Worm (Caenorhabditis elegans) whole organism, mixed stage, embryonic: Measurements from ENCODE around the gene F21C10.6.

ENCODE experiments used
- bed-3 ChIP-seq: fragments of 200-800 bp; sonication (Bioruptor generic); optimal IDR thresholded peaks from 3 replicates; lab custom pipeline; 2018; ENCODE audit warnings: mild to moderate bottlenecking, missing genetic modification characterization, moderate library complexity, missing compliant biosample characterization
- blmp-1 ChIP-seq: fragments of 150-350 bp; optimal IDR thresholded peaks from 2 replicates; lab custom pipeline; 2014; ENCODE audit warnings: missing biosample characterization, missing genetic modification characterization
- ceh-39 ChIP-seq: fragments of 150-350 bp; optimal IDR thresholded peaks from 2 replicates; lab custom pipeline; 2014; ENCODE audit warnings: missing biosample characterization, missing genetic modification characterization
- ceh-43 ChIP-seq: fragments of 200-800 bp; sonication (Bioruptor generic); optimal IDR thresholded peaks from 2 replicates; lab custom pipeline; 2018; ENCODE audit warnings: mild to moderate bottlenecking, missing genetic modification characterization, moderate library complexity, missing compliant biosample characterization
- cnd-1 ChIP-seq: fragments of 200-800 bp; sonication (Bioruptor generic); optimal IDR thresholded peaks from 2 replicates; lab custom pipeline; 2018; ENCODE audit warnings: mild to moderate bottlenecking, missing genetic modification characterization, missing compliant biosample characterization
- elt-3 ChIP-seq: fragments of 150-350 bp; optimal IDR thresholded peaks from 2 replicates; lab custom pipeline; 2014; ENCODE audit warnings: missing biosample characterization, missing genetic modification characterization
- flh-1 ChIP-seq: fragments of 200-800 bp; sonication (Bioruptor generic); optimal IDR thresholded peaks from 2 replicates; lab custom pipeline; 2018; ENCODE audit warnings: mild to moderate bottlenecking, missing genetic modification characterization, moderate library complexity, missing compliant biosample characterization
- ham-2 ChIP-seq: fragments of 200-800 bp; sonication (Bioruptor generic); optimal IDR thresholded peaks from 2 replicates; lab custom pipeline; 2018; ENCODE audit warnings: mild to moderate bottlenecking, missing genetic modification characterization, missing compliant biosample characterization
- hlh-1 ChIP-seq: fragments of 150-350 bp; optimal IDR thresholded peaks from 2 replicates; lab custom pipeline; 2014; ENCODE audit warnings: missing biosample characterization, missing genetic modification reagents, missing genetic modification characterization
- lin-13 ChIP-seq: fragments of 150-350 bp; optimal IDR thresholded peaks from 2 replicates; lab custom pipeline; 2014; ENCODE audit warnings: missing biosample characterization, missing genetic modification characterization
- lin-32 ChIP-seq: fragments of 200-800 bp; sonication (Bioruptor generic); optimal IDR thresholded peaks from 2 replicates; lab custom pipeline; 2018; ENCODE audit warnings: mild to moderate bottlenecking, missing genetic modification characterization, missing compliant biosample characterization
- lsy-2 ChIP-seq: fragments of 150-350 bp; optimal IDR thresholded peaks from 2 replicates; lab custom pipeline; 2014; ENCODE audit warnings: missing biosample characterization, missing genetic modification characterization
- mep-1 ChIP-seq: fragments of 150-350 bp; optimal IDR thresholded peaks from 2 replicates; lab custom pipeline; 2017; ENCODE audit warnings: missing biosample characterization, missing genetic modification reagents, missing genetic modification characterization, inconsistent platforms
- mls-2 ChIP-seq: sonication (generic microtip); optimal IDR thresholded peaks from 2 replicates; lab custom pipeline; 2016; ENCODE audit warnings: mild to moderate bottlenecking, missing genetic modification characterization, moderate library complexity, missing compliant biosample characterization
- nhr-12 ChIP-seq: fragments of 150-350 bp; optimal IDR thresholded peaks from 2 replicates; lab custom pipeline; 2014; ENCODE audit warnings: missing biosample characterization, missing genetic modification characterization
- nhr-2 ChIP-seq: fragments of 150-350 bp; optimal IDR thresholded peaks from 2 replicates; lab custom pipeline; 2014; ENCODE audit warnings: missing biosample characterization, missing genetic modification characterization
- nhr-237 ChIP-seq: fragments of 150-350 bp; optimal IDR thresholded peaks from 2 replicates; lab custom pipeline; 2014; ENCODE audit warnings: missing biosample characterization, missing genetic modification characterization
- nhr-28 ChIP-seq: fragments of 150-350 bp; optimal IDR thresholded peaks from 2 replicates; lab custom pipeline; 2014; ENCODE audit warnings: missing biosample characterization, missing genetic modification characterization
- nhr-76 ChIP-seq: sonication (generic microtip); optimal IDR thresholded peaks from 2 replicates; lab custom pipeline; 2017; ENCODE audit warnings: missing biosample characterization, missing genetic modification characterization
- pha-4 ChIP-seq: fragments of 150-350 bp; optimal IDR thresholded peaks from 2 replicates; lab custom pipeline; 2018; ENCODE audit warnings: missing biosample characterization, missing genetic modification reagents, missing genetic modification characterization
- sem-2 ChIP-seq: fragments of 200-800 bp; sonication (Bioruptor generic); optimal IDR thresholded peaks from 2 replicates; lab custom pipeline; 2018; ENCODE audit warnings: mild to moderate bottlenecking, missing genetic modification characterization, missing compliant biosample characterization
- snpc-4 ChIP-seq: fragments of 150-350 bp; optimal IDR thresholded peaks from 2 replicates; lab custom pipeline; 2014; ENCODE audit warnings: missing biosample characterization, missing genetic modification characterization
- sptf-1 ChIP-seq: sonication (generic microtip); optimal IDR thresholded peaks from 2 replicates; lab custom pipeline; 2017; ENCODE audit warnings: mild to moderate bottlenecking, missing genetic modification characterization, moderate library complexity, missing compliant biosample characterization
- unc-120 ChIP-seq: sonication (generic microtip); optimal IDR thresholded peaks from 2 replicates; lab custom pipeline; 2017; ENCODE audit warnings: missing genetic modification characterization, missing compliant biosample characterization; ENCODE audit not compliant: poor library complexity, severe bottlenecking
- unc-39 ChIP-seq: fragments of 150-350 bp; optimal IDR thresholded peaks from 2 replicates; lab custom pipeline; 2014; ENCODE audit warnings: missing biosample characterization, missing genetic modification characterization
- unc-62 ChIP-seq: fragments of 150-350 bp; optimal IDR thresholded peaks from 2 replicates; lab custom pipeline; 2014; ENCODE audit warnings: missing biosample characterization, missing genetic modification reagents, missing genetic modification characterization
- zip-8 ChIP-seq: fragments of 150-350 bp; optimal IDR thresholded peaks from 2 replicates; lab custom pipeline; 2014; ENCODE audit warnings: missing biosample characterization, missing genetic modification characterization
- ztf-11 ChIP-seq: fragments of 150-350 bp; optimal IDR thresholded peaks from 2 replicates; lab custom pipeline; 2014; ENCODE audit warnings: missing biosample characterization, missing genetic modification characterization

The F21C10.6 gene

ce11 chrV:9162118-9162729, 37.9 kb downstream of the F21C10.6 start:
- no peak for TF ChIP-seq mep-1 (tag; lab: Kevin White, UChicago)
- TF ChIP-seq sem-2 (GFP tag; lab: Kevin White, UChicago) = no peak
- TF ChIP-seq unc-120 (tag; lab: Kevin White, UChicago) = no peak
- TF ChIP-seq cnd-1 (tag; lab: Kevin White, UChicago) = no peak

DNA sequence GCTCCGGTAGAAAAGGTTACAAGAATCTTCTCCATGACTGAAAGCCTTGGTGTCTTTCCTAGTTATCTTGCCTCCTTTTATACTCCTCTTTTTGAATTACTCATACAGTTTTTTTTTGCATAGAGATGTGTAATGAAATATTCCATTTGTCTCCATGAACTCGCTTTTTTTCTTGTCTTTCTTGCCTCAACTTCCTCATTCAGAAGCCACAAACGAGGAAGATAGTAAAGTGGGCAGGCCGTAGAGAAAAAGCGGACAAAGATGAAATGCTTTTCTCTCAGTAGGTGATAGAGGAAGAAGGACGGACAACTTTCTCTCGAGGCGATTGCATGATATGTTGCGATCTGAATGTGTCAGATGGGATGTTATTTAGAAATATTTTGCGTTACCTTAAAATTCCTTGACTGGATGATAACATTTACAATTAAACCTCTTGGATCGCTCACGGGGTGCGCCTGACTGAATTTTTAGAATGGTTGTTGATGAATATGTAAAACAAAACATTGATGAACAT, 38.7 kb downstream of the F21C10.6 start, which contains the start of gene col-145:
col-145 (minus strand) TSS at position 51 of the 514 bp plus-strand sequence.
- TF ChIP-seq mep-1 (tag; lab: Kevin White, UChicago) (no peak), snpc-4 (tag; lab: Kevin White, UChicago) (no peak), lin-32 (GFP tag; lab: Kevin White, UChicago) (no peak), nhr-28 (tag; lab: Kevin White, UChicago) (no peak), flh-1 (no peak), ztf-11 (tag; lab: Kevin White, UChicago) (no peak), hlh-1 (tag; lab: Kevin White, UChicago) (no peak), unc-39 (tag; lab: Kevin White, UChicago) (no peak), blmp-1 (tag; lab: Kevin White, UChicago) (no peak), pha-4 (tag; lab: Kevin White, UChicago) (no peak), sptf-1 (tag; lab: Kevin White, UChicago) (no peak), cnd-1 (tag; lab: Kevin White, UChicago) (no peak), unc-120 (tag; lab: Kevin White, UChicago) (no peak), nhr-2 (tag; lab: Kevin White, UChicago) (no peak), ham-2 (no peak), ceh-39 (tag; lab: Kevin White, UChicago) (no peak)
- TF ChIP-seq, all 35 proteins: peak for 0

DNA sequence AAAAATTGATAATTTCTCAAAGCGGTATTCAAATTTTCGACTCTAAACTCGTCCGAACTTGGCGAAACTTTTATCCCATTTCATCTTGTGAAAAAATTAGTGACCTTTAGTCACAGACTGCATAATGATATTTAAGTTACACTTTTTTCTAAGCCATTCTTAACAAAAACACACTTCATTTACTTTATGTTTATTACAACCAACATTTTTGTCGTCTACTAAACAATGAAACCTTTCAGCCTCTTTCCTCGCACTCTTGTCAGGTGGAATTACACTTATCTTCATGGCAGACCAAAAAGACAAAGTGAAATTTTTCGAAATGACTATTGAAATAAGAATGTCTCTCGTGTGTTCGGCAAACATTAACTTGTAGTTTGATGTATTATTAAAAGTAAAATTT, 39.6 kb downstream of the F21C10.6 start:
- TF ChIP-seq nhr-12 (tag; lab: Kevin White, UChicago) = no peak
- no peak for TF ChIP-seq flh-1
- TF ChIP-seq unc-39 (tag; lab: Kevin White, UChicago) = no peak
- TF ChIP-seq unc-120 (tag; lab: Kevin White, UChicago) = no peak
- no peak for TF ChIP-seq nhr-76 (tag; lab: Kevin White, UChicago)
- TF ChIP-seq mep-1 (tag; lab: Kevin White, UChicago) = no peak
- TF ChIP-seq pha-4 (tag; lab: Kevin White, UChicago) = no peak
- no peak for TF ChIP-seq bed-3 (GFP tag; lab: Kevin White, UChicago)
- TF ChIP-seq unc-62 (GFP tag; lab: Kevin White, UChicago) = no peak
- TF ChIP-seq lin-13 = no peak
- TF ChIP-seq ceh-39 (tag; lab: Kevin White, UChicago) = no peak
- TF ChIP-seq, all 35 proteins: peak for 0

DNA sequence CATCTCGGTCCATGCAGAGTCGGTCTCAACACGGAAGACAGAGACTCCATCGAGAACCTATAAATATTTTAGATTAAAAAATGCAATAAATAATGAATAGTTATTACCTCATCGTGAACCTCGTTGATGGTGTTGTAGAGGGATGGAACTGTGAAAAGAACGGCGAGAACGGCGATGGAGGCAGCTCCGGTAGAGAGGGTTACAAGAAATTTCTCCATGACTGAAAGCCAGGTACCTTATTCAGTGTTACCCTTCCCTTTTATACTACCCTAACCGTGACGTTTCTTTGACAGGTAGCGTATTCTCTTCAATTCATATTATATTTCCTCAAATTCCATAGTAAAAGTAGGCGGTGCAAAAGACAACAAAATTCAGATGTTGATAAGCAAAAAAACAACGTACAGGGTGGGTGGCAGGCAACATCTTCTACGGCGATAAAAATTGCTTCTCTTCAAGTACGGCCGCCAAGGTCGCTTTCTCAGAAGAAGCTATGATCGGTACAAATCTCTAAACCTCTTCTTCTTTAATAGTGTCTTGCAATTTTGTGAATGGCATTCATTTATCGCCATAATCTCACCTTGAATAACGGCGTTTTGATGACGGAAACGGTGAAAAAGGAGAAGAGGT, 40.9 kb downstream of the F21C10.6 start, which contains the start of gene col-10:
col-10 (minus strand) TSS at position 235 of the 627 bp plus-strand sequence.
- peak; percentile 66 for TF ChIP-seq ham-2
- no peak for TF ChIP-seq nhr-12 (tag; lab: Kevin White, UChicago)

DNA sequence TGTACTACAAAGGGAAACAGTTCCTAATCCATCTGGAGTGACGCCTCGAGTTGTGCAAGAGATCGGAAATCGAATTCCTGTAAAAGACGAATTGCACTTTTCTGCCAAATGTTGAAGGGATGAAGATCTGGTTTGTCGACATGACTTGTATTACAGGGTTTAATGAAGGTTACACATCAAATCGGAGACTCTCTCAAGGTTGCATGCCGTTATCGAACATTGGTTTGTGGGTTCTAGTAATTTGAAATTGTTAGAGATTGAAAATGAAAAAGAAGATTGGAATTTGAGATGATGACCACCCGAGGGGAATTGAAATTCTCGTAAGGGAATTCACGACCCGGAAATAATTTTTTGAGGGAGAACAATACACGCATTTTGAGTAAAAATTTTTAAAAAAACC, 42.0 kb downstream of the F21C10.6 start:
- TF ChIP-seq nhr-28 (tag; lab: Kevin White, UChicago) (no peak), elt-3 (tag; lab: Kevin White, UChicago) (no peak), blmp-1 (tag; lab: Kevin White, UChicago) (no peak), ceh-39 (tag; lab: Kevin White, UChicago) (no peak), lin-13 (no peak), ceh-43 (GFP tag; lab: Kevin White, UChicago) (no peak), lsy-2 (no peak), unc-120 (tag; lab: Kevin White, UChicago) (no peak), zip-8 (tag; lab: Kevin White, UChicago) (no peak), mls-2 (tag; lab: Kevin White, UChicago) (no peak), ztf-11 (tag; lab: Kevin White, UChicago) (no peak), unc-62 (GFP tag; lab: Kevin White, UChicago) (no peak), nhr-237 (tag; lab: Kevin White, UChicago) (no peak), sem-2 (GFP tag; lab: Kevin White, UChicago) (no peak)
